Fruit fly (Drosophila melanogaster) whole organism, prepupa: ENCODE data around the gene GlcAT-S.

Experiments
- CG11902 ChIP-seq: fragments of 200-800 bp; sonication (Bioruptor generic); optimal IDR thresholded peaks from 3 replicates; lab custom pipeline; 2016; ENCODE audit warnings: missing biosample characterization, missing genetic modification characterization
- CG1621 ChIP-seq: fragments of 200-800 bp; sonication (Bioruptor generic); optimal IDR thresholded peaks from 3 replicates; lab custom pipeline; 2018; ENCODE audit warnings: missing biosample characterization, mild to moderate bottlenecking, missing genetic modification characterization
- CG34406 ChIP-seq: fragments of 200-800 bp; sonication (Bioruptor generic); optimal IDR thresholded peaks from 3 replicates; lab custom pipeline; 2016; ENCODE audit warnings: missing biosample characterization, missing genetic modification characterization
- CG3919 ChIP-seq: fragments of 200-800 bp; sonication (Bioruptor generic); optimal IDR thresholded peaks from 3 replicates; lab custom pipeline; 2016; ENCODE audit warnings: missing biosample characterization, missing genetic modification characterization
- CG4318 ChIP-seq: fragments of 200-800 bp; sonication (Bioruptor generic); optimal IDR thresholded peaks from 3 replicates; lab custom pipeline; 2017; ENCODE audit warnings: missing biosample characterization, mild to moderate bottlenecking, missing genetic modification characterization
- CG6163 ChIP-seq: fragments of 200-800 bp; sonication (Bioruptor generic); IDR thresholded peaks from 3 replicates; pipeline ENCODE4 v1.3.6; 2022; ENCODE audit warnings: missing biosample characterization, missing genetic modification characterization
- CG9139 ChIP-seq: fragments of 200-800 bp; sonication (Bioruptor generic); optimal IDR thresholded peaks from 3 replicates; lab custom pipeline; 2017; ENCODE audit warnings: missing biosample characterization, mild to moderate bottlenecking, missing genetic modification characterization
- Eip93F ChIP-seq: fragments of 200-800 bp; sonication (Bioruptor generic); optimal IDR thresholded peaks from 2 replicates; lab custom pipeline; 2016; ENCODE audit warnings: missing biosample characterization, mild to moderate bottlenecking, missing genetic modification characterization
- Gug ChIP-seq: fragments of 200-800 bp; sonication (Bioruptor generic); IDR thresholded peaks from 2 replicates; pipeline ENCODE4 v1.3.6; 2022; ENCODE audit warnings: missing biosample characterization, missing genetic modification characterization
- Sox102F ChIP-seq: fragments of 200-800 bp; sonication (Bioruptor generic); optimal IDR thresholded peaks from 2 replicates; lab custom pipeline; 2016; ENCODE audit warnings: missing biosample characterization, mild to moderate bottlenecking, missing genetic modification characterization
- Sox15 ChIP-seq: fragments of 200-800 bp; sonication (Bioruptor generic); optimal IDR thresholded peaks from 3 replicates; lab custom pipeline; 2016; ENCODE audit warnings: missing biosample characterization, missing genetic modification characterization
- cyc ChIP-seq: fragments of 200-800 bp; sonication (Bioruptor generic); optimal IDR thresholded peaks from 3 replicates; lab custom pipeline; 2016; ENCODE audit warnings: missing biosample characterization, missing genetic modification characterization
- fd59A ChIP-seq: fragments of 200-800 bp; sonication (Bioruptor generic); optimal IDR thresholded peaks from 2 replicates; lab custom pipeline; 2017; ENCODE audit warnings: missing biosample characterization, mild to moderate bottlenecking, missing genetic modification characterization, missing genetic modification reagents
- lz ChIP-seq: fragments of 200-800 bp; sonication (Bioruptor generic); optimal IDR thresholded peaks from 3 replicates; lab custom pipeline; 2016; ENCODE audit warnings: missing biosample characterization, missing genetic modification characterization

DNA sequence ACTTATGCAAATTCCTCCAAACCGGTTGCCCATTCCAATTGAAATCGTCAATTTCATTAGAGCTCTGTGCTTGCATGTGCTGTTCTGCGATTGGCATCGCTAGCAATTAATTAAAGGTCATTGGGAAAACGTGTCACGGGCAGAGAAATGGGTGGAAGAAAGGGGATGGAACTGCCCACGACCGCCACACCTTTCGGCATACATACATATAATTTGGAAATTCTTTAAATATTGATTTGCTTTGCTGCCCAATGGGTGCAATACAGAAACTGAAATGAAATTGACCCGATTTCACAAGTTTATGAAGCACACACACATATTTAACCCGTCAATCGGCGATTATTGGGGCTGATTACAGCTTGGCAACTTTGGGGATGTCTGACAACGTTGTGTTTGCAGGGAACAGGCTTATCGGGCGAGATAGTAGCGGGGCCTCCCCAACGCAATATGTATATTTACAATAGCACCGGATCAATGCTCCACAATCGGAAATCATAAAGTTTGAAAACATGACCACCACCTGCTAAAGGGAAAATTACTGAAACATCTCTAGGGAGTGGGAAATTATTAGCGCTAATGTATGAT, 1.5 kb upstream of the GlcAT-S start:
- TF ChIP-seq cyc (GFP tag; lab: Kevin White, UChicago) (no peak), Sox102F (no peak), Sox15 (GFP tag; lab: Kevin White, UChicago) (no peak), Eip93F (GFP tag; lab: Kevin White, UChicago) (no peak), CG9139 (GFP tag; lab: Kevin White, UChicago) (no peak), CG1621 (tag; lab: Kevin White, UChicago) (no peak), Gug (GFP tag; lab: Robert Waterston, UW) (no peak), CG11902 (GFP tag; lab: Kevin White, UChicago) (no peak), CG6163 (GFP tag; lab: Robert Waterston, UW) (no peak), CG34406 (no peak), CG4318 (GFP tag; lab: Kevin White, UChicago) (no peak), CG3919 (GFP tag; lab: Kevin White, UChicago) (no peak), fd59A (GFP tag; lab: Kevin White, UChicago) (no peak), lz (GFP tag; lab: Kevin White, UChicago) (no peak)
